Fruit fly (Drosophila melanogaster) whole organism, wandering third instar larva: ENCODE measurements around the gene CG7059.

Source experiments
- Hr78 ChIP-seq: fragments of >200 bp; optimal IDR thresholded peaks from 2 replicates; lab custom pipeline; 2017; ENCODE audit warnings: missing biosample characterization, missing genetic modification characterization
- Rel ChIP-seq, 2 experiments: fragments of 200-800 bp; sonication (Bioruptor generic) in 1 of 2; optimal IDR thresholded peaks; 2 replicates in 1 of 2; 3 replicates in 1 of 2; lab custom pipeline; 2016 to 2019; ENCODE audit warnings: mild to moderate bottlenecking in 2 of 2, missing biosample characterization in 2 of 2, missing genetic modification characterization in 2 of 2, moderate library complexity in 1 of 2
- lola ChIP-seq: fragments of >200 bp; optimal IDR thresholded peaks from 2 replicates; lab custom pipeline; 2017; ENCODE audit warnings: missing biosample characterization, missing genetic modification characterization

DNA sequence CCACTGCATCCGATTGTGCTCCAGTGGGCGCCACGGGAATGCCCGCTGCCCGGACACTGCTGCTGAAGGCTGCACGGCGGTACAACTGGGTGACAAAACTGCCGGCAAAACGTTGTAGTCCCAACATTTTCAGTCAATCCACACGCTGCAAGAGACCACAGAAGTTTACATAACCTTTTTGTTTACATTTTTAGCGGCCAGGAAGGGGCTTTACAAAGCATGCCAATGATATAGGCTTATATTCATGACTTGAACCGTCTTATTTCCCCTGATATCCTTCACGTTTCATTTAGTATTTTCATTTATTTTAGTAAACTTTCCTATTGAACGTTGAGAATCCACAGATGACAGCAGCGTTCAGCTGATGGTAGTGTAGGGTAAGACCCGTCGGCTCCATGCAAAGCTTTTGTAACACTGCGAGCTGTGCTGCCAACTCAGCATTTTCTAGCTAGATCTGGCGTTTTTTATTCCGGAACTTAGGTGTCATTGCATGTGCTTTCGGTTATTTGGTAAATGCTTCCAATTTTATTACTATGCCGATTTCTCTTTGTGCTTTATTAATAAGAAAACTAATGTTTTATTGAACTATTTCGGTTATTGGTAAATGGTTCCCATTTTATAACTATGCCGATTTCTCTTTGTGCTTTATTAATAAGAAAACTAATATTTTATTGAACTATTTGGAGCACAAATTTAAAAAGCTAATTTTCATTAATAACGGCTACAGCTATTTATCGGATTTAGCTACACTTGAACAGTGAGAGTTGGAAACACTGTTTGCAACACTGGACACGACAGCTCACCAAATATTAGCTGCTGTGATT, 21.2 kb downstream of the CG7059 start, which contains the start of the genes CG13850 and lqfR:
- TF ChIP-seq Hr78 (GFP tag; lab: Kevin White, UChicago) (no peak), Rel (GFP tag; optimal IDR thresholded peaks at IDR 0.05; lab: Kevin White, UChicago) (no peak), Rel (tag; optimal IDR thresholded peaks at IDR 0.05; lab: Kevin White, UChicago) (peak; percentile 48), lola (no peak)
